Fruit fly (Drosophila melanogaster) whole organism, embryonic: ENCODE results near the gene Vps53.

Source experiments
- ATbp ChIP-seq: fragments of 200-800 bp; sonication (Bioruptor generic); optimal IDR thresholded peaks from 2 replicates; lab custom pipeline; 2017; ENCODE audit warnings: missing biosample characterization, mild to moderate bottlenecking, missing genetic modification characterization, missing genetic modification reagents
- CG1024 ChIP-seq: fragments of 200-800 bp; sonication (Bioruptor generic); IDR thresholded peaks from 2 replicates; pipeline ENCODE4 v1.3.6; 2022; ENCODE audit warnings: missing biosample characterization, missing genetic modification characterization
- CG10543 ChIP-seq: fragments of 200-800 bp; sonication (Bioruptor generic); optimal IDR thresholded peaks from 3 replicates; lab custom pipeline; 2017; ENCODE audit warnings: missing biosample characterization, mild to moderate bottlenecking, missing genetic modification characterization, moderate library complexity
- CG10565 ChIP-seq: fragments of 200-800 bp; sonication (Bioruptor generic); optimal IDR thresholded peaks from 3 replicates; lab custom pipeline; 2016; ENCODE audit warnings: missing biosample characterization, mild to moderate bottlenecking, missing genetic modification characterization
- CG10979 ChIP-seq: fragments of 200-800 bp; sonication (Bioruptor generic); optimal IDR thresholded peaks from 2 replicates; lab custom pipeline; 2018; ENCODE audit warnings: missing biosample characterization, mild to moderate bottlenecking, missing genetic modification characterization, moderate library complexity
- CG11456 ChIP-seq: fragments of 200-800 bp; sonication (Bioruptor generic); IDR thresholded peaks from 3 replicates; pipeline ENCODE4 v1.3.6; 2022; ENCODE audit warnings: missing biosample characterization, missing genetic modification characterization
- CG12659 ChIP-seq: fragments of 200-800 bp; sonication (Bioruptor generic); optimal IDR thresholded peaks from 3 replicates; lab custom pipeline; 2017; ENCODE audit warnings: mild to moderate bottlenecking, missing biosample characterization, missing genetic modification reagents, missing genetic modification characterization
- CG13894 ChIP-seq: fragments of 200-800 bp; sonication (Bioruptor generic); optimal IDR thresholded peaks from 3 replicates; lab custom pipeline; 2018; ENCODE audit warnings: missing biosample characterization, mild to moderate bottlenecking, missing genetic modification characterization, moderate library complexity
- CG15011 ChIP-seq: fragments of 200-800 bp; sonication (Bioruptor generic); optimal IDR thresholded peaks from 3 replicates; lab custom pipeline; 2018; ENCODE audit warnings: missing biosample characterization, mild to moderate bottlenecking, missing genetic modification characterization
- CG15073 ChIP-seq: fragments of 200-800 bp; sonication (Bioruptor generic); optimal IDR thresholded peaks from 2 replicates; lab custom pipeline; 2016; ENCODE audit warnings: missing biosample characterization, missing genetic modification characterization
- CG1647 ChIP-seq: fragments of 200-800 bp; sonication (Bioruptor generic); optimal IDR thresholded peaks from 3 replicates; lab custom pipeline; 2016; ENCODE audit warnings: missing biosample characterization, missing genetic modification characterization
- CG18011 ChIP-seq: fragments of 200-800 bp; sonication (Bioruptor generic); optimal IDR thresholded peaks from 2 replicates; lab custom pipeline; 2017; ENCODE audit warnings: missing biosample characterization, missing genetic modification characterization, mild to moderate bottlenecking, moderate library complexity, missing genotype
- CG18599 ChIP-seq: fragments of 200-800 bp; sonication (Bioruptor generic); optimal IDR thresholded peaks from 3 replicates; lab custom pipeline; 2017; ENCODE audit warnings: missing biosample characterization, missing genetic modification characterization, mild to moderate bottlenecking, moderate library complexity, missing genetic modification reagents
- CG30403 ChIP-seq: fragments of 200-800 bp; sonication (Bioruptor generic); optimal IDR thresholded peaks from 3 replicates; lab custom pipeline; 2016; ENCODE audit warnings: missing biosample characterization, missing genetic modification characterization
- CG33213 ChIP-seq: fragments of 200-800 bp; sonication (Bioruptor generic); optimal IDR thresholded peaks from 3 replicates; lab custom pipeline; 2016; ENCODE audit warnings: missing biosample characterization, missing genetic modification characterization
- CG6765 ChIP-seq: fragments of 200-800 bp; sonication (Bioruptor generic); optimal IDR thresholded peaks from 3 replicates; lab custom pipeline; 2017; ENCODE audit warnings: missing biosample characterization, mild to moderate bottlenecking, missing genetic modification characterization
- CG9932 ChIP-seq: fragments of 200-800 bp; sonication (Bioruptor generic); IDR thresholded peaks from 2 replicates; pipeline ENCODE4 v1.3.6; 2022; ENCODE audit warnings: missing biosample characterization, missing genetic modification characterization
- CoRest ChIP-seq: fragments of 200-800 bp; sonication (Bioruptor generic); optimal IDR thresholded peaks from 3 replicates; lab custom pipeline; 2018; ENCODE audit warnings: missing biosample characterization, mild to moderate bottlenecking, missing genetic modification characterization, moderate library complexity
- Drgx ChIP-seq: fragments of 200-800 bp; sonication (Bioruptor generic); IDR thresholded peaks from 2 replicates; pipeline ENCODE4 v1.3.6; 2022; ENCODE audit warnings: missing biosample characterization, missing genetic modification characterization
- Ets97D ChIP-seq: fragments of 200-800 bp; sonication (Bioruptor generic); optimal IDR thresholded peaks from 3 replicates; lab custom pipeline; 2016; ENCODE audit warnings: missing biosample characterization, missing genetic modification characterization
- HHEX ChIP-seq: fragments of 200-800 bp; sonication (Bioruptor generic); optimal IDR thresholded peaks from 3 replicates; lab custom pipeline; 2017; ENCODE audit warnings: missing biosample characterization, mild to moderate bottlenecking, missing genetic modification characterization, missing genetic modification reagents
- NC2α ChIP-seq: fragments of 200-800 bp; sonication (Bioruptor generic); optimal IDR thresholded peaks from 2 replicates; lab custom pipeline; 2016; ENCODE audit warnings: missing biosample characterization, missing genetic modification characterization
- NC2β ChIP-seq: fragments of 200-800 bp; sonication (Bioruptor generic); optimal IDR thresholded peaks from 2 replicates; lab custom pipeline; 2016; ENCODE audit warnings: missing biosample characterization, missing genetic modification characterization
- NK7.1 ChIP-seq: fragments of 200-800 bp; sonication (Bioruptor generic); optimal IDR thresholded peaks from 3 replicates; lab custom pipeline; 2016; ENCODE audit warnings: missing biosample characterization, missing genetic modification characterization
- Oli ChIP-seq: fragments of 200-800 bp; sonication (Bioruptor generic); optimal IDR thresholded peaks from 2 replicates; lab custom pipeline; 2018; ENCODE audit warnings: missing biosample characterization, mild to moderate bottlenecking, missing genetic modification characterization, moderate library complexity
- Optix ChIP-seq: fragments of 200-800 bp; sonication (Bioruptor generic); IDR thresholded peaks from 3 replicates; pipeline ENCODE4 v1.3.6; 2022; ENCODE audit warnings: missing biosample characterization, missing genetic modification characterization
- Six4 ChIP-seq: fragments of 200-800 bp; sonication (Bioruptor generic); optimal IDR thresholded peaks from 2 replicates; lab custom pipeline; 2016; ENCODE audit warnings: missing biosample characterization, missing genetic modification characterization
- ac ChIP-seq: fragments of 200-800 bp; sonication (Bioruptor generic); optimal IDR thresholded peaks from 3 replicates; lab custom pipeline; 2017; ENCODE audit warnings: missing biosample characterization, mild to moderate bottlenecking, missing genetic modification characterization
- ara ChIP-seq: fragments of 200-800 bp; sonication (Bioruptor generic); IDR thresholded peaks from 2 replicates; pipeline ENCODE4 v1.3.6; 2022; ENCODE audit warnings: missing biosample characterization, missing genetic modification characterization
- bab2 ChIP-seq: fragments of 200-800 bp; sonication (Bioruptor generic); optimal IDR thresholded peaks from 2 replicates; lab custom pipeline; 2016; ENCODE audit warnings: missing biosample characterization, missing genetic modification characterization
- chn ChIP-seq: fragments of 200-800 bp; sonication (Bioruptor generic); optimal IDR thresholded peaks from 2 replicates; lab custom pipeline; 2016; ENCODE audit warnings: missing biosample characterization, missing genetic modification characterization
- dimm ChIP-seq: fragments of 200-800 bp; sonication (Bioruptor generic); IDR thresholded peaks from 2 replicates; pipeline ENCODE4 v1.3.6; 2022; ENCODE audit warnings: missing biosample characterization, missing genetic modification characterization
- dm ChIP-seq: fragments of 200-800 bp; sonication (Bioruptor generic); optimal IDR thresholded peaks from 3 replicates; lab custom pipeline; 2016; ENCODE audit warnings: missing biosample characterization, missing genetic modification characterization
- gcm ChIP-seq: fragments of 200-800 bp; sonication (Bioruptor generic); optimal IDR thresholded peaks from 2 replicates; lab custom pipeline; 2019; ENCODE audit warnings: missing biosample characterization, mild to moderate bottlenecking, missing genetic modification characterization, moderate library complexity
- gcm2 ChIP-seq: fragments of 200-800 bp; sonication (Bioruptor generic); optimal IDR thresholded peaks from 2 replicates; lab custom pipeline; 2016; ENCODE audit warnings: missing biosample characterization, missing genetic modification characterization
- gfzf ChIP-seq: fragments of 200-800 bp; sonication (Bioruptor generic); optimal IDR thresholded peaks from 2 replicates; lab custom pipeline; 2016; ENCODE audit warnings: missing biosample characterization, mild to moderate bottlenecking, missing genetic modification characterization, moderate library complexity
- ind ChIP-seq: fragments of 200-800 bp; sonication (Bioruptor generic); optimal IDR thresholded peaks from 3 replicates; lab custom pipeline; 2016; ENCODE audit warnings: missing biosample characterization, missing genetic modification characterization
- inv ChIP-seq: fragments of 200-800 bp; sonication (Bioruptor generic); IDR thresholded peaks from 2 replicates; pipeline ENCODE4 v1.3.6; 2022; ENCODE audit warnings: missing biosample characterization, missing genetic modification characterization; ENCODE audit not compliant: partially characterized antibody
- lola ChIP-seq, 3 experiments: fragments of >200 bp in 2 of 3; fragments of 200-800 bp in 1 of 3; sonication (Bioruptor generic) in 1 of 3; optimal IDR thresholded peaks; 2 replicates each; lab custom pipeline; 2017 to 2019; ENCODE audit warnings: missing biosample characterization in 3 of 3, missing genetic modification characterization in 3 of 3, mild to moderate bottlenecking in 1 of 3, moderate library complexity in 1 of 3
- peb ChIP-seq: fragments of 200-800 bp; sonication (Bioruptor generic); IDR thresholded peaks from 2 replicates; pipeline ENCODE4 v1.3.6; 2022; ENCODE audit warnings: missing biosample characterization, missing genetic modification characterization
- pnt ChIP-seq: fragments of 200-800 bp; sonication (Bioruptor generic); optimal IDR thresholded peaks from 3 replicates; lab custom pipeline; 2016; ENCODE audit warnings: missing biosample characterization, missing genetic modification characterization
- pros ChIP-seq: fragments of 200-800 bp; sonication (Bioruptor generic); optimal IDR thresholded peaks from 3 replicates; lab custom pipeline; 2019; ENCODE audit warnings: missing biosample characterization, mild to moderate bottlenecking, missing genetic modification characterization, moderate library complexity
- rib ChIP-seq: fragments of 200-800 bp; sonication (Bioruptor generic); IDR thresholded peaks from 2 replicates; pipeline ENCODE4 v1.3.6; 2022; ENCODE audit warnings: missing biosample characterization, missing genetic modification characterization
- slbo ChIP-seq: fragments of 200-800 bp; sonication (Bioruptor generic); IDR thresholded peaks from 2 replicates; pipeline ENCODE4 v1.3.6; 2022; ENCODE audit warnings: missing biosample characterization, missing genetic modification characterization
- sna ChIP-seq: fragments of 200-800 bp; sonication (Bioruptor generic); IDR thresholded peaks from 2 replicates; pipeline ENCODE4 v1.3.6; 2022; ENCODE audit warnings: missing biosample characterization, missing genetic modification characterization; ENCODE audit not compliant: partially characterized antibody
- sob ChIP-seq: fragments of 200-800 bp; sonication (Bioruptor generic); IDR thresholded peaks from 2 replicates; pipeline ENCODE4 v1.3.6; 2022; ENCODE audit warnings: missing biosample characterization, missing genetic modification characterization
- tio ChIP-seq: fragments of 200-800 bp; sonication (Bioruptor generic); optimal IDR thresholded peaks from 2 replicates; lab custom pipeline; 2017; ENCODE audit warnings: missing biosample characterization, missing genetic modification characterization, inconsistent platforms
- tup ChIP-seq: fragments of 200-800 bp; sonication (Bioruptor generic); optimal IDR thresholded peaks from 2 replicates; lab custom pipeline; 2016; ENCODE audit warnings: missing biosample characterization, mild to moderate bottlenecking, missing genetic modification characterization, moderate library complexity
- tx ChIP-seq: fragments of 200-800 bp; sonication (Bioruptor generic); optimal IDR thresholded peaks from 2 replicates; lab custom pipeline; 2016; ENCODE audit warnings: missing biosample characterization, missing genetic modification characterization
- vvl ChIP-seq: fragments of 200-800 bp; sonication (Bioruptor generic); IDR thresholded peaks from 2 replicates; pipeline ENCODE4 v1.3.6; 2022; ENCODE audit warnings: missing biosample characterization, missing genetic modification characterization

Gene Vps53

DNA sequence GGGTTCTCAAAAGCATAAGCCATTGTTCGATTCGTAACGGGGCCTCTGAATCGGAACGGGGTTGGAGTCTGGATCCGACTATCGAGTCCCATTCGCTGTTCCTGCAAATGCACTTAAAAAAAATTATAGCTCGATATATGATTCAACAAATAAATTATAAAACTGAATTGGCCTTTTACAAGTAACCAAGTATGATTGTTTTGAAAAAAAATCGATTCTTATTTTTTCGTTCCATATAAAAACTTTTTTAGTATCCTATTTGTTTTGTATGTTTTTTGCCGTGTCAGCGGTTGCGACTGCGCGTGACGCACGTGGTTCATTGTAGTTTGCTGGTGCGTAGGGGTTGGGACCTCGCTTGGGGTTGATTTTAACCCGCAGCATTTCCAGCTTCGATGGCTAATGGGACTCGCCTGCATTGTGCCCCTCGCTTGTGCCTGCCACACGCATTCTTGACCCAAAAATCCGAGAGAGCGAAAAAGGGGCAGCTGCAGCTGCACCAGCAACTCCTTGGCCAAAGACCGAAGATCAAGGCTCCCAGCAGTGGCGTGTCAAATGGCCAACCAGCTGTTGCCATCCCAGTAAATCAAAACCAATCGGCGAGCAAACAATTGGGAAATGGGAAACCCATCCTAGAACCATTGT, 35.1 kb downstream of the Vps53 start (continued):
- TF ChIP-seq pnt = peak; percentile 47
- TF ChIP-seq rib (GFP tag; lab: Robert Waterston, UW) = no peak
- TF ChIP-seq ind (GFP tag; lab: Kevin White, UChicago) = peak; percentile 9
- TF ChIP-seq CG10565 (GFP tag; lab: Kevin White, UChicago) = no peak
- peak in 1 of 3 experiments; percentile 91 for TF ChIP-seq lola (GFP tag; optimal IDR thresholded peaks at IDR 0.05; lab: Kevin White, UChicago)
- no peak for TF ChIP-seq peb (GFP tag; lab: Robert Waterston, UW)
- TF ChIP-seq slbo (GFP tag; lab: Robert Waterston, UW) = no peak
- peak; percentile 70 for TF ChIP-seq tio
- no peak for TF ChIP-seq sob (GFP tag; lab: Robert Waterston, UW)
- TF ChIP-seq ara = peak; percentile 89
- TF ChIP-seq Ets97D (GFP tag; lab: Kevin White, UChicago) = peak; percentile 4
- TF ChIP-seq dm = peak; percentile 74
- no peak for TF ChIP-seq CG1647 (GFP tag; lab: Kevin White, UChicago)
- peak; percentile 63 for TF ChIP-seq CoRest (tag; lab: Kevin White, UChicago)
- TF ChIP-seq tup (GFP tag; lab: Kevin White, UChicago) = peak; percentile 62
- TF ChIP-seq CG9932 (GFP tag; lab: Robert Waterston, UW) = no peak
- TF ChIP-seq CG18599 = peak; percentile 49
- peak; percentile 60 for TF ChIP-seq CG30403 (GFP tag; lab: Kevin White, UChicago)
- TF ChIP-seq ac (GFP tag; lab: Kevin White, UChicago) = peak; percentile 91
- TF ChIP-seq Drgx (GFP tag; lab: Robert Waterston, UW) = no peak
- TF ChIP-seq CG6765 (GFP tag; lab: Kevin White, UChicago) = no peak
- peak; percentile 91 for TF ChIP-seq CG10979 (tag; lab: Kevin White, UChicago)
- TF ChIP-seq ATbp (GFP tag; lab: Kevin White, UChicago) = no peak
- TF ChIP-seq chn (GFP tag; lab: Kevin White, UChicago) = peak; percentile 64
- peak; percentile 44 for TF ChIP-seq NC2α (GFP tag; lab: Kevin White, UChicago)
- no peak for TF ChIP-seq gfzf
- TF ChIP-seq dimm (GFP tag; lab: Robert Waterston, UW) = no peak
- no peak for TF ChIP-seq CG18011 (GFP tag; lab: Kevin White, UChicago)
- TF ChIP-seq bab2 = peak; percentile 62
- TF ChIP-seq NK7.1 (GFP tag; lab: Kevin White, UChicago) = peak; percentile 36
- TF ChIP-seq CG15011 = peak; percentile 41
- TF ChIP-seq gcm (GFP tag; lab: Kevin White, UChicago) = peak; percentile 86
- no peak for TF ChIP-seq inv (GFP tag; lab: Robert Waterston, UW)
- no peak for TF ChIP-seq CG15073 (GFP tag; lab: Kevin White, UChicago)
- 0 out of 3 replicates have a peak, but pooled peaks have one; percentile 45 for TF ChIP-seq Optix (GFP tag; lab: Robert Waterston, UW)
- peak; percentile 77 for TF ChIP-seq vvl
- peak; percentile 77 for TF ChIP-seq NC2β (GFP tag; lab: Kevin White, UChicago)
- no peak for TF ChIP-seq CG10543 (GFP tag; lab: Kevin White, UChicago)
- TF ChIP-seq tx (GFP tag; lab: Kevin White, UChicago) = no peak
- peak; percentile 19 for TF ChIP-seq HHEX
- TF ChIP-seq Oli (tag; lab: Kevin White, UChicago) = peak; percentile 52
- no peak for TF ChIP-seq CG13894 (tag; lab: Kevin White, UChicago)
- peak; percentile 46 for TF ChIP-seq Six4 (GFP tag; lab: Kevin White, UChicago)
- TF ChIP-seq CG11456 (GFP tag; lab: Robert Waterston, UW) = no peak
- TF ChIP-seq CG33213 (GFP tag; lab: Kevin White, UChicago) = peak; percentile 51
- TF ChIP-seq CG1024 (GFP tag; lab: Robert Waterston, UW) = no peak
- peak; percentile 3 for TF ChIP-seq gcm2 (GFP tag; lab: Kevin White, UChicago)
- TF ChIP-seq CG12659 (GFP tag; lab: Kevin White, UChicago) = no peak
- no peak for TF ChIP-seq sna (GFP tag; lab: Robert Waterston, UW)
- TF ChIP-seq pros (GFP tag; lab: Kevin White, UChicago) = peak; percentile 91
